Fruit fly (Drosophila melanogaster) whole organism, embryonic: Measurements from ENCODE around the gene CG3862.

ENCODE experiments used
- Asciz ChIP-seq: fragments of 200-800 bp; sonication (Bioruptor generic); optimal IDR thresholded peaks from 2 replicates; lab custom pipeline; 2017; ENCODE audit warnings: missing biosample characterization, mild to moderate bottlenecking, missing genetic modification characterization, missing genetic modification reagents
- CG10147 ChIP-seq: fragments of 200-800 bp; sonication (Bioruptor generic); optimal IDR thresholded peaks from 2 replicates; lab custom pipeline; 2019; ENCODE audit warnings: missing biosample characterization, mild to moderate bottlenecking, missing genetic modification characterization, moderate library complexity
- CG10274 ChIP-seq: fragments of 200-800 bp; sonication (Bioruptor generic); optimal IDR thresholded peaks from 3 replicates; lab custom pipeline; 2017; ENCODE audit warnings: missing biosample characterization, mild to moderate bottlenecking, missing genetic modification characterization
- CG11085 ChIP-seq: fragments of 200-800 bp; sonication (Bioruptor generic); IDR thresholded peaks from 2 replicates; pipeline ENCODE4 v1.3.6; 2022; ENCODE audit warnings: missing biosample characterization, missing genetic modification characterization
- CG11723 ChIP-seq: fragments of 200-800 bp; sonication (Bioruptor generic); optimal IDR thresholded peaks from 2 replicates; lab custom pipeline; 2017; ENCODE audit warnings: missing biosample characterization, mild to moderate bottlenecking, missing genetic modification characterization
- CG14860 ChIP-seq: fragments of 200-800 bp; sonication (Bioruptor generic); IDR thresholded peaks from 3 replicates; pipeline ENCODE4 v1.3.6; 2022; ENCODE audit warnings: missing biosample characterization, missing genetic modification characterization; ENCODE audit not compliant: partially characterized antibody
- CG17359 ChIP-seq: fragments of 200-800 bp; sonication (Bioruptor generic); optimal IDR thresholded peaks from 3 replicates; lab custom pipeline; 2018; ENCODE audit warnings: missing biosample characterization, mild to moderate bottlenecking, missing genetic modification characterization, moderate library complexity
- CG17361 ChIP-seq: fragments of 200-800 bp; sonication (Bioruptor generic); IDR thresholded peaks from 3 replicates; pipeline ENCODE4 v1.3.6; 2022; ENCODE audit warnings: missing biosample characterization, missing genetic modification characterization
- CG17385 ChIP-seq: fragments of 200-800 bp; sonication (Bioruptor generic); optimal IDR thresholded peaks from 3 replicates; lab custom pipeline; 2018; ENCODE audit warnings: missing biosample characterization, mild to moderate bottlenecking, missing genetic modification characterization
- CG17612 ChIP-seq: fragments of 200-800 bp; sonication (Bioruptor generic); IDR thresholded peaks from 2 replicates; pipeline ENCODE4 v1.3.6; 2022; ENCODE audit warnings: missing biosample characterization, missing genetic modification characterization
- CG18011 ChIP-seq: fragments of 200-800 bp; sonication (Bioruptor generic); optimal IDR thresholded peaks from 2 replicates; lab custom pipeline; 2017; ENCODE audit warnings: missing biosample characterization, missing genetic modification characterization, mild to moderate bottlenecking, moderate library complexity, missing genotype
- CG18262 ChIP-seq: fragments of 200-800 bp; optimal IDR thresholded peaks from 3 replicates; lab custom pipeline; 2019; ENCODE audit warnings: missing biosample characterization, mild to moderate bottlenecking, missing genetic modification characterization, moderate library complexity
- CG18764 ChIP-seq: fragments of 200-800 bp; sonication (Bioruptor generic); optimal IDR thresholded peaks from 3 replicates; lab custom pipeline; 2016; ENCODE audit warnings: missing biosample characterization, missing genetic modification characterization
- CG2199 ChIP-seq: fragments of 200-800 bp; sonication (Bioruptor generic); IDR thresholded peaks from 3 replicates; pipeline ENCODE4 v1.3.6; 2022; ENCODE audit warnings: missing biosample characterization, missing genetic modification characterization
- CG3407 ChIP-seq: fragments of 200-800 bp; sonication (Bioruptor generic); optimal IDR thresholded peaks from 2 replicates; lab custom pipeline; 2018; ENCODE audit warnings: missing biosample characterization, mild to moderate bottlenecking, missing genetic modification characterization
- CG3726 ChIP-seq: fragments of 200-800 bp; sonication (Bioruptor generic); IDR thresholded peaks from 3 replicates; pipeline ENCODE4, ENCODE4 v1.3.6; 2022; ENCODE audit warnings: missing biosample characterization, missing genetic modification characterization
- CG4820 ChIP-seq: fragments of 200-800 bp; sonication (Bioruptor generic); optimal IDR thresholded peaks from 3 replicates; lab custom pipeline; 2016; ENCODE audit warnings: missing biosample characterization, missing genetic modification characterization
- CG7839 ChIP-seq: fragments of 200-800 bp; sonication (Bioruptor generic); optimal IDR thresholded peaks from 3 replicates; lab custom pipeline; 2018; ENCODE audit warnings: missing biosample characterization, mild to moderate bottlenecking, missing genetic modification characterization, moderate library complexity
- CG8290 ChIP-seq, 3 experiments: fragments of 200-800 bp; sonication (Bioruptor generic); optimal IDR thresholded peaks; 2 replicates each; lab custom pipeline; 2016 to 2019; ENCODE audit warnings: missing biosample characterization in 3 of 3, missing genetic modification characterization in 3 of 3, mild to moderate bottlenecking in 2 of 3, moderate library complexity in 1 of 3
- CG9876 ChIP-seq: fragments of 200-800 bp; sonication (Bioruptor generic); optimal IDR thresholded peaks from 2 replicates; lab custom pipeline; 2016; ENCODE audit warnings: missing biosample characterization, missing genetic modification characterization
- Dip3 ChIP-seq: fragments of 200-800 bp; sonication (Bioruptor generic); optimal IDR thresholded peaks from 3 replicates; lab custom pipeline; 2016; ENCODE audit warnings: missing biosample characterization, missing genetic modification characterization
- Fer1 ChIP-seq: fragments of 200-800 bp; sonication (Bioruptor generic); optimal IDR thresholded peaks from 2 replicates; lab custom pipeline; 2017; ENCODE audit warnings: missing biosample characterization, mild to moderate bottlenecking, missing genetic modification characterization
- Hr3 ChIP-seq: fragments of 200-800 bp; sonication (Bioruptor generic); optimal IDR thresholded peaks from 3 replicates; lab custom pipeline; 2016; ENCODE audit warnings: missing biosample characterization, missing genetic modification characterization
- MBD-R2 ChIP-seq: fragments of 200-800 bp; sonication (Bioruptor generic); IDR thresholded peaks from 2 replicates; pipeline ENCODE4 v1.3.6; 2022; ENCODE audit warnings: missing biosample characterization, missing genetic modification characterization
- MESR4 ChIP-seq: fragments of 200-800 bp; sonication (Bioruptor generic); optimal IDR thresholded peaks from 2 replicates; lab custom pipeline; 2018; ENCODE audit warnings: missing biosample characterization, mild to moderate bottlenecking, missing genetic modification characterization, moderate library complexity
- Mad ChIP-seq: fragments of 200-800 bp; sonication (Bioruptor generic); optimal IDR thresholded peaks from 2 replicates; lab custom pipeline; 2016; ENCODE audit warnings: missing biosample characterization, missing genetic modification characterization
- Max ChIP-seq: fragments of 200-800 bp; sonication (Bioruptor generic); optimal IDR thresholded peaks from 2 replicates; lab custom pipeline; 2016; ENCODE audit warnings: missing biosample characterization, mild to moderate bottlenecking, missing genetic modification characterization
- NK7.1 ChIP-seq: fragments of 200-800 bp; sonication (Bioruptor generic); optimal IDR thresholded peaks from 3 replicates; lab custom pipeline; 2016; ENCODE audit warnings: missing biosample characterization, missing genetic modification characterization
- Nf-YA ChIP-seq: fragments of 200-800 bp; sonication (Bioruptor generic); IDR thresholded peaks from 2 replicates; pipeline ENCODE4 v1.3.6; 2022; ENCODE audit warnings: missing biosample characterization, missing genetic modification characterization
- Opbp ChIP-seq: fragments of 200-800 bp; sonication (Bioruptor generic); IDR thresholded peaks from 3 replicates; pipeline ENCODE4 v1.3.6; 2022; ENCODE audit warnings: missing biosample characterization, missing genetic modification characterization; ENCODE audit not compliant: partially characterized antibody
- Sin3A ChIP-seq: fragments of >200 bp; optimal IDR thresholded peaks from 2 replicates; lab custom pipeline; 2018
- Xrp1 ChIP-seq: fragments of 200-800 bp; sonication (Bioruptor generic); IDR thresholded peaks from 2 replicates; pipeline ENCODE4 v1.3.6; 2022; ENCODE audit warnings: missing biosample characterization, missing genetic modification characterization
- ara ChIP-seq: fragments of 200-800 bp; sonication (Bioruptor generic); IDR thresholded peaks from 2 replicates; pipeline ENCODE4 v1.3.6; 2022; ENCODE audit warnings: missing biosample characterization, missing genetic modification characterization
- bcd ChIP-seq: fragments of 200-800 bp; sonication (Bioruptor generic); optimal IDR thresholded peaks from 2 replicates; lab custom pipeline; 2017; ENCODE audit warnings: missing biosample characterization, mild to moderate bottlenecking, missing genetic modification characterization
- croc ChIP-seq: fragments of 200-800 bp; sonication (Bioruptor generic); conservative IDR thresholded peaks from 3 replicates; pipeline ENCODE4 v1.3.6; 2022; ENCODE audit warnings: missing biosample characterization, missing genetic modification characterization
- crol ChIP-seq: fragments of 200-800 bp; sonication (Bioruptor generic); IDR thresholded peaks from 2 replicates; pipeline ENCODE4 v1.3.6; 2022; ENCODE audit warnings: missing biosample characterization, missing genetic modification characterization
- dm ChIP-seq: fragments of 200-800 bp; sonication (Bioruptor generic); optimal IDR thresholded peaks from 3 replicates; lab custom pipeline; 2016; ENCODE audit warnings: missing biosample characterization, missing genetic modification characterization
- fru ChIP-seq: fragments of >200 bp; optimal IDR thresholded peaks from 2 replicates; lab custom pipeline; 2017
- h ChIP-seq: fragments of >200 bp; optimal IDR thresholded peaks from 2 replicates; lab custom pipeline; 2017
- lab ChIP-seq: fragments of 200-800 bp; sonication (Bioruptor generic); optimal IDR thresholded peaks from 3 replicates; lab custom pipeline; 2017; ENCODE audit warnings: missing biosample characterization, missing genetic modification characterization, mild to moderate bottlenecking, moderate library complexity, missing genetic modification reagents
- nerfin-2 ChIP-seq: fragments of 200-800 bp; sonication (Bioruptor generic); IDR thresholded peaks from 2 replicates; pipeline ENCODE4 v1.3.6; 2022; ENCODE audit warnings: missing biosample characterization, missing genetic modification characterization; ENCODE audit not compliant: partially characterized antibody
- nmo ChIP-seq: fragments of 200-800 bp; sonication (Bioruptor generic); optimal IDR thresholded peaks from 2 replicates; lab custom pipeline; 2018; ENCODE audit warnings: missing biosample characterization, mild to moderate bottlenecking, missing genetic modification characterization, moderate library complexity
- psq ChIP-seq: fragments of 200-800 bp; sonication (Bioruptor generic); optimal IDR thresholded peaks from 2 replicates; lab custom pipeline; 2017; ENCODE audit warnings: missing biosample characterization, missing genetic modification characterization
- repo ChIP-seq: fragments of 200-800 bp; sonication (Bioruptor generic); optimal IDR thresholded peaks from 2 replicates; lab custom pipeline; 2016; ENCODE audit warnings: missing biosample characterization, missing genetic modification characterization
- schlank ChIP-seq: fragments of 200-800 bp; sonication (Bioruptor generic); optimal IDR thresholded peaks from 2 replicates; lab custom pipeline; 2018; ENCODE audit warnings: missing biosample characterization, mild to moderate bottlenecking, missing genetic modification characterization
- seq ChIP-seq: fragments of 200-800 bp; sonication (Bioruptor generic); IDR thresholded peaks from 2 replicates; pipeline ENCODE4 v1.3.6; 2022; ENCODE audit warnings: missing biosample characterization, missing genetic modification characterization
- sqz ChIP-seq: fragments of 200-800 bp; sonication (Bioruptor generic); optimal IDR thresholded peaks from 3 replicates; lab custom pipeline; 2018; ENCODE audit warnings: missing biosample characterization, mild to moderate bottlenecking, missing genetic modification characterization
- sr ChIP-seq: fragments of 200-800 bp; sonication (Bioruptor generic); IDR thresholded peaks from 3 replicates; pipeline ENCODE4 v1.3.6; 2022; ENCODE audit warnings: missing biosample characterization, missing genetic modification characterization
- tna ChIP-seq: fragments of 200-800 bp; sonication (Bioruptor generic); IDR thresholded peaks from 2 replicates; pipeline ENCODE4 v1.3.6; 2022; ENCODE audit warnings: missing biosample characterization, missing genetic modification characterization; ENCODE audit not compliant: partially characterized antibody
- zen ChIP-seq: fragments of 200-800 bp; sonication (Bioruptor generic); optimal IDR thresholded peaks from 3 replicates; lab custom pipeline; 2018; ENCODE audit warnings: missing biosample characterization, mild to moderate bottlenecking, missing genetic modification characterization, moderate library complexity

CG3862 gene

DNA sequence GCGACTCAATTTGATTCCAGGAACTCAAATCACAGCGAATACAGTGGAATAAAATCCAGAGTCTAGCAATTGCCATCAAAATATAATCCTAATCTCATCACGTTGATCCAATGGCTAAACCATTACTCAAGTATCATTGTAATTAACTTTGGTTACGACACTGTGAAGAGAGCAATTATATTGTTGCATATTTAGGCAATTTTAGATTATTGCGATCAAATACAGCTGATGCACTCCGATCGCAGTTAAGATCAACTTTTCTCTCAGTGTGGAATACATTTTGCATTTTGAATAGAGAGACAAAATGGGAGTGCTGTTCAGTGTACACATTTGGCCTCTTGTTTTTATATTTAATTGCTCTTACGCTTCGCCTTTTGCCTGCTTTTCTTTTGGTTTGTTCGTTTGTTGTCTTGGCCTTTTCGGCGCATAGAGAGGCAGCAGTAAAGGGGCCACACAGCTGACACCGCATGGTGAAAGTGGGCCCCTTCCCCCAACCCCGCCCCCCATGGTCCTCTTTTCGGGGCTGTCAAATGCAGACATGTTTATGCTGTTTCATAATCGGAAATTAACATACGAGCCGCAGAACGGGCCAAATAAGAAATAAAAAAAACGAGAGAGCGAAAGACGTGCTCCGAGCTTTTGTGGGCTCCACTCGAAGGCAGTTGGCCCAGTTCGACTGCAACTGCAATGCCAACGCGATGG is 20.7 kb upstream of the CG3862 start (continued):
- peak; percentile 22 for TF ChIP-seq Fer1
- TF ChIP-seq Dip3 (GFP tag; lab: Kevin White, UChicago): peak; percentile 17
- peak; percentile 76 for TF ChIP-seq CG18262
- TF ChIP-seq crol (GFP tag; lab: Robert Waterston, UW): peak; percentile 73
- TF ChIP-seq Sin3A (lab: Kevin White, UChicago): no peak
- no peak for TF ChIP-seq tna (GFP tag; lab: Robert Waterston, UW)
- TF ChIP-seq CG11723 (GFP tag; lab: Kevin White, UChicago): peak; percentile 40
- peak; percentile 51 for TF ChIP-seq sqz (GFP tag; lab: Kevin White, UChicago)
- no peak for TF ChIP-seq CG11085 (GFP tag; lab: Robert Waterston, UW)
- TF ChIP-seq fru (lab: Kevin White, UChicago): no peak
- peak; percentile 42 for TF ChIP-seq Mad (GFP tag; lab: Kevin White, UChicago)
- no peak for TF ChIP-seq Opbp (GFP tag; lab: Robert Waterston, UW)
- TF ChIP-seq CG18764: peak; percentile 48
- no peak for TF ChIP-seq Nf-YA (GFP tag; lab: Robert Waterston, UW)
- TF ChIP-seq CG9876 (GFP tag; lab: Kevin White, UChicago): no peak
- TF ChIP-seq CG14860 (GFP tag; lab: Robert Waterston, UW): no peak
- no peak for TF ChIP-seq CG10274
- TF ChIP-seq psq (GFP tag; lab: Kevin White, UChicago): no peak
- TF ChIP-seq schlank (tag; lab: Kevin White, UChicago): no peak
- peak; percentile 54 for TF ChIP-seq CG4820 (GFP tag; lab: Kevin White, UChicago)
- no peak for TF ChIP-seq seq
- TF ChIP-seq CG10147 (GFP tag; lab: Kevin White, UChicago): peak; percentile 57
- no peak for TF ChIP-seq zen
- no peak for TF ChIP-seq ara (GFP tag; lab: Robert Waterston, UW)
- no peak for TF ChIP-seq CG17612 (GFP tag; lab: Robert Waterston, UW)
- peak; percentile 71 for TF ChIP-seq CG7839 (tag; lab: Kevin White, UChicago)
- TF ChIP-seq CG3726: 0 out of 3 replicates have a peak, but pooled peaks have one; percentile 50
- TF ChIP-seq croc (GFP tag; lab: Robert Waterston, UW): peak; percentile 38; the same call in 2 of the 3 replicates
- no peak for TF ChIP-seq repo
- TF ChIP-seq CG2199 (GFP tag; lab: Robert Waterston, UW): no peak
- peak; percentile 62 for TF ChIP-seq bcd
- TF ChIP-seq nerfin-2 (GFP tag; lab: Robert Waterston, UW): no peak
- no peak for TF ChIP-seq MESR4 (GFP tag; lab: Kevin White, UChicago)
- peak; percentile 77 for TF ChIP-seq nmo
- TF ChIP-seq CG17361: peak; percentile 77; the same call in 2 of the 3 replicates
- peak; percentile 58 for TF ChIP-seq lab (GFP tag; lab: Kevin White, UChicago)
- TF ChIP-seq sr (GFP tag; lab: Robert Waterston, UW): no peak
- peak; percentile 63; the same call in 1 of the 2 replicates for TF ChIP-seq Xrp1 (GFP tag; lab: Robert Waterston, UW)
- no peak for TF ChIP-seq MBD-R2 (GFP tag; lab: Robert Waterston, UW)
- peak; percentile 36 for TF ChIP-seq CG3407 (GFP tag; lab: Kevin White, UChicago)
- TF ChIP-seq Max: peak; percentile 5
- TF ChIP-seq CG17385 (GFP tag; lab: Kevin White, UChicago): peak; percentile 45
- peak; percentile 11 for TF ChIP-seq CG8290 (GFP tag; optimal IDR thresholded peaks at IDR 0.05; lab: Kevin White, UChicago)
- TF ChIP-seq CG8290 (tag; optimal IDR thresholded peaks at IDR 0.05; lab: Kevin White, UChicago): peak in 1 of 2 experiments; percentile 72
- no peak for TF ChIP-seq dm (GFP tag; lab: Kevin White, UChicago)
- peak; percentile 75 for TF ChIP-seq Asciz
- TF ChIP-seq h (lab: Kevin White, UChicago): no peak
- TF ChIP-seq Hr3 (GFP tag; lab: Kevin White, UChicago): peak; percentile 49
- TF ChIP-seq NK7.1 (GFP tag; lab: Kevin White, UChicago): no peak
- no peak for TF ChIP-seq CG18011 (GFP tag; lab: Kevin White, UChicago)
- TF ChIP-seq CG17359 (tag; lab: Kevin White, UChicago): peak; percentile 75
